Worm (Caenorhabditis elegans): Measurements from ENCODE around the gene exos-4.1.

Gene exos-4.1

ce11 chrIV:13078342-13078741, 20.5 kb upstream of the exos-4.1 start:
- no peak for TF ChIP-seq ztf-1 (GFP tag; conservative IDR thresholded peaks at IDR 0.05)
- no peak for TF ChIP-seq unc-62 (GFP tag; optimal IDR thresholded peaks at IDR 0.05)
- TF ChIP-seq egl-27 (tag; optimal IDR thresholded peaks at IDR 0.05) = no peak
- no peak for TF ChIP-seq F13H6.1 (tag; optimal IDR thresholded peaks at IDR 0.05)
- no peak for TF ChIP-seq lin-39 (tag; optimal IDR thresholded peaks at IDR 0.05)

DNA sequence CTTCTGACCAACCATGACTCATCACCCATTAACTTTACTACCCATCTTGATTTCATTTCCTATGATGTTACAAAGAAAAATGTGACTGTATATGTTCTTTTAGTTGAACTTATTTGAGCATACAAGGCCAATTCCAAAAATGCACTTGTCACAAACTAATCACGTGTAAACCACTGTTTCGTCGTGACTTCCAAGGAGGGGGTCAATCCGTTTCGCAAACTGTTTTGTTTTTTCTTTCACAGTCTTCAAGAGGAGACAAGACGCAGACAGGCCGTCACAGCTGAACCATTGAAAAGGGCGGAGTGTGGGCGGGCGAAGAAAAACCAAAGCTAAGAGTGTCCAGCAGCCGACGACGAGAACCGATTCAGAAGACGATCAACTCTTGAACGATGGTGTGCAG, 19.7 kb upstream of the exos-4.1 start, which contains the start of gene C39E9.8:
Gene C39E9.8 (plus strand): TSS at position 328 of the 400 bp plus-strand sequence.
- TF ChIP-seq skn-1 (tag; optimal IDR thresholded peaks at IDR 0.05) = no peak
- no peak for TF ChIP-seq peb-1 (tag; optimal IDR thresholded peaks at IDR 0.05)
- TF ChIP-seq nhr-11 (tag; optimal IDR thresholded peaks at IDR 0.05) = no peak
- TF ChIP-seq lin-13 (GFP tag; optimal IDR thresholded peaks at IDR 0.05) = no peak
- peak; percentile 41 for TF ChIP-seq fos-1 (tag; optimal IDR thresholded peaks at IDR 0.05)
- TF ChIP-seq egl-27 (tag; optimal IDR thresholded peaks at IDR 0.05) = peak; percentile 13
- no peak for TF ChIP-seq ztf-11 (tag; optimal IDR thresholded peaks at IDR 0.05)
- no peak for TF ChIP-seq mbf-1 (tag; optimal IDR thresholded peaks at IDR 0.05)
- TF ChIP-seq nhr-23 (tag; optimal IDR thresholded peaks at IDR 0.05) = no peak
- TF ChIP-seq dmd-4 (tag; optimal IDR thresholded peaks at IDR 0.05) = no peak
- no peak for TF ChIP-seq ZK546.5 (tag; optimal IDR thresholded peaks at IDR 0.05)
- no peak for TF ChIP-seq ztf-4 (tag; optimal IDR thresholded peaks at IDR 0.05)
- TF ChIP-seq mdl-1 (tag; optimal IDR thresholded peaks at IDR 0.05) = no peak
- TF ChIP-seq sma-3 (GFP tag; optimal IDR thresholded peaks at IDR 0.05) = peak; percentile 77
- TF ChIP-seq ceh-16 (tag; optimal IDR thresholded peaks at IDR 0.05) = no peak
- no peak for TF ChIP-seq gmeb-1 (tag; optimal IDR thresholded peaks at IDR 0.05)
- no peak for TF ChIP-seq nhr-12 (tag; optimal IDR thresholded peaks at IDR 0.05)
- peak; percentile 23 for TF ChIP-seq Y55F3AM.14 (GFP tag; optimal IDR thresholded peaks at IDR 0.05)
- TF ChIP-seq R02D3.7 (tag; optimal IDR thresholded peaks at IDR 0.05) = no peak
- TF ChIP-seq nhr-21 (tag; optimal IDR thresholded peaks at IDR 0.05) = peak; percentile 52
- TF ChIP-seq nhr-237 (tag; optimal IDR thresholded peaks at IDR 0.05) = no peak
- peak; percentile 71 for TF ChIP-seq nhr-129 (tag; optimal IDR thresholded peaks at IDR 0.05)
- TF ChIP-seq snpc-4 (tag; optimal IDR thresholded peaks at IDR 0.05) = no peak
- TF ChIP-seq unc-39 (tag; optimal IDR thresholded peaks at IDR 0.05) = no peak
- no peak for TF ChIP-seq lsy-2 (tag; optimal IDR thresholded peaks at IDR 0.05)
- TF ChIP-seq sma-9 (GFP tag; optimal IDR thresholded peaks at IDR 0.05) = peak; percentile 74
- peak; percentile 1 for TF ChIP-seq sma-9 (tag; optimal IDR thresholded peaks at IDR 0.05)
- no peak for TF ChIP-seq F13H6.1 (tag; optimal IDR thresholded peaks at IDR 0.05)
- peak; percentile 94 for TF ChIP-seq nhr-25 (tag; optimal IDR thresholded peaks at IDR 0.05)
- no peak for TF ChIP-seq aly-2 (tag; optimal IDR thresholded peaks at IDR 0.05)
- no peak for TF ChIP-seq unc-62 (GFP tag; optimal IDR thresholded peaks at IDR 0.05)
- TF ChIP-seq nhr-10 (tag; optimal IDR thresholded peaks at IDR 0.05) = no peak
- TF ChIP-seq lin-39 (tag; optimal IDR thresholded peaks at IDR 0.05) = no peak
- peak; percentile 14 for TF ChIP-seq nhr-6 (tag; optimal IDR thresholded peaks at IDR 0.05)
- no peak for TF ChIP-seq mab-5 (tag; optimal IDR thresholded peaks at IDR 0.05)
- TF ChIP-seq blmp-1 (tag; optimal IDR thresholded peaks at IDR 0.05; ENCODE audit: insufficient read depth) = peak; percentile 48

DNA sequence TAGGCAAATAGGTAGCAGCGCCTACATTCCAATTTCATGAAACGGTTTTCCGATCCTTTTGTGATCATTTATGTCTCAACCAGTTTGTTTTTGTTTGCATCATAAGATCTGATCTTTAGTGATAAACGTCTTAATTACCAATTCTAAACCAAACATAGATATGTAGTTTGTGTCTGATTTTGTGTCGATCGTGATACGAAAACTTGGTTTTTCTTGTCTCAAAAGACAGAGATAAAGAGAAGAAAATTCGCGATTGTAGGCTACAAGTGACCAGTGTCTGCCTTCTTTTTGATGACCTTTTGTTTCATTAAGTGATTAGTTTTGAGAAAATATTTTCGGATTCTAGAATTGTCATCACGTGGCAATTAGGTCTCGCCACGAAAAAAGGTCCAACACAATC, 18.6 kb upstream of the exos-4.1 start:
- TF ChIP-seq nhr-11 (tag; optimal IDR thresholded peaks at IDR 0.05) = peak; percentile 35
- peak; percentile 55 for TF ChIP-seq nhr-21 (tag; optimal IDR thresholded peaks at IDR 0.05)
- TF ChIP-seq ceh-16 (tag; optimal IDR thresholded peaks at IDR 0.05) = no peak
- no peak for TF ChIP-seq ZK546.5 (tag; optimal IDR thresholded peaks at IDR 0.05)
- TF ChIP-seq sma-3 (GFP tag; optimal IDR thresholded peaks at IDR 0.05) = peak; percentile 36
- TF ChIP-seq nhr-25 (tag; optimal IDR thresholded peaks at IDR 0.05) = peak; percentile 66
- peak; percentile 98 for TF ChIP-seq nhr-129 (tag; optimal IDR thresholded peaks at IDR 0.05)

ce11 chrIV:13080861-13081260, 17.9 kb upstream of the exos-4.1 start:
- TF ChIP-seq ceh-16 (tag; optimal IDR thresholded peaks at IDR 0.05) (no peak), sem-4 (tag; optimal IDR thresholded peaks at IDR 0.05) (no peak), nhr-129 (tag; optimal IDR thresholded peaks at IDR 0.05) (peak; percentile 19), unc-62 (GFP tag; optimal IDR thresholded peaks at IDR 0.05) (no peak), snpc-4 (tag; optimal IDR thresholded peaks at IDR 0.05) (no peak), nhr-237 (tag; optimal IDR thresholded peaks at IDR 0.05) (no peak)
